Fruit fly (Drosophila melanogaster) whole organism, embryonic: ENCODE measurements around the gene CG7065.

Source experiments
- BEAF-32 ChIP-seq: fragments of 200-800 bp; sonication (Bioruptor generic); optimal IDR thresholded peaks from 3 replicates; lab custom pipeline; 2017; ENCODE audit warnings: missing biosample characterization, missing genetic modification characterization, mild to moderate bottlenecking, moderate library complexity, missing genetic modification reagents
- Bteb2 ChIP-seq: fragments of 200-800 bp; sonication (Bioruptor generic); optimal IDR thresholded peaks from 2 replicates; lab custom pipeline; 2016; ENCODE audit warnings: missing biosample characterization, missing genetic modification characterization
- C15 ChIP-seq: fragments of 200-800 bp; sonication (Bioruptor generic); IDR thresholded peaks from 3 replicates; pipeline ENCODE4 v1.3.6; 2022; ENCODE audit warnings: missing biosample characterization, missing genetic modification characterization
- CG10274 ChIP-seq: fragments of 200-800 bp; sonication (Bioruptor generic); optimal IDR thresholded peaks from 3 replicates; lab custom pipeline; 2017; ENCODE audit warnings: missing biosample characterization, mild to moderate bottlenecking, missing genetic modification characterization
- CG10543 ChIP-seq: fragments of 200-800 bp; sonication (Bioruptor generic); optimal IDR thresholded peaks from 3 replicates; lab custom pipeline; 2017; ENCODE audit warnings: missing biosample characterization, mild to moderate bottlenecking, missing genetic modification characterization, moderate library complexity
- CG10979 ChIP-seq: fragments of 200-800 bp; sonication (Bioruptor generic); optimal IDR thresholded peaks from 2 replicates; lab custom pipeline; 2018; ENCODE audit warnings: missing biosample characterization, mild to moderate bottlenecking, missing genetic modification characterization, moderate library complexity
- CG11093 ChIP-seq: fragments of 200-800 bp; sonication (Bioruptor generic); IDR thresholded peaks from 3 replicates; pipeline ENCODE4 v1.3.6; 2022; ENCODE audit warnings: missing biosample characterization, missing genetic modification characterization
- CG12104 ChIP-seq: fragments of 200-800 bp; sonication (Bioruptor generic); optimal IDR thresholded peaks from 3 replicates; lab custom pipeline; 2016; ENCODE audit warnings: missing biosample characterization, missing genetic modification characterization
- CG12659 ChIP-seq: fragments of 200-800 bp; sonication (Bioruptor generic); optimal IDR thresholded peaks from 3 replicates; lab custom pipeline; 2017; ENCODE audit warnings: mild to moderate bottlenecking, missing biosample characterization, missing genetic modification reagents, missing genetic modification characterization
- CG13287 ChIP-seq: fragments of 200-800 bp; sonication (Bioruptor generic); IDR thresholded peaks from 2 replicates; pipeline ENCODE4 v1.3.6; 2022; ENCODE audit warnings: missing biosample characterization, missing genetic modification characterization; ENCODE audit not compliant: partially characterized antibody
- CG14050 ChIP-seq: fragments of 200-800 bp; sonication (Bioruptor generic); IDR thresholded peaks from 3 replicates; pipeline ENCODE4 v1.3.6; 2022; ENCODE audit warnings: missing biosample characterization, missing genetic modification characterization
- CG17568 ChIP-seq: fragments of 200-800 bp; sonication (Bioruptor generic); optimal IDR thresholded peaks from 2 replicates; lab custom pipeline; 2018; ENCODE audit warnings: missing biosample characterization, mild to moderate bottlenecking, missing genetic modification characterization, moderate library complexity
- CG17612 ChIP-seq: fragments of 200-800 bp; sonication (Bioruptor generic); IDR thresholded peaks from 2 replicates; pipeline ENCODE4 v1.3.6; 2022; ENCODE audit warnings: missing biosample characterization, missing genetic modification characterization
- CG17802 ChIP-seq: fragments of 200-800 bp; sonication (Bioruptor generic); optimal IDR thresholded peaks from 2 replicates; lab custom pipeline; 2018; ENCODE audit warnings: missing biosample characterization, mild to moderate bottlenecking, missing genetic modification characterization, moderate library complexity
- CG33213 ChIP-seq: fragments of 200-800 bp; sonication (Bioruptor generic); optimal IDR thresholded peaks from 3 replicates; lab custom pipeline; 2016; ENCODE audit warnings: missing biosample characterization, missing genetic modification characterization
- CG33557 ChIP-seq: fragments of 200-800 bp; sonication (Bioruptor generic); optimal IDR thresholded peaks from 2 replicates; lab custom pipeline; 2019; ENCODE audit warnings: missing biosample characterization, mild to moderate bottlenecking, missing genetic modification characterization, moderate library complexity
- CG3407 ChIP-seq: fragments of 200-800 bp; sonication (Bioruptor generic); optimal IDR thresholded peaks from 2 replicates; lab custom pipeline; 2018; ENCODE audit warnings: missing biosample characterization, mild to moderate bottlenecking, missing genetic modification characterization
- CG4707 ChIP-seq: fragments of 200-800 bp; sonication (Bioruptor generic); optimal IDR thresholded peaks from 2 replicates; lab custom pipeline; 2018; ENCODE audit warnings: missing biosample characterization, mild to moderate bottlenecking, missing genetic modification characterization, moderate library complexity
- CG5180 ChIP-seq: fragments of 200-800 bp; sonication (Bioruptor generic); optimal IDR thresholded peaks from 3 replicates; lab custom pipeline; 2017; ENCODE audit warnings: missing biosample characterization, missing genetic modification characterization, mild to moderate bottlenecking, moderate library complexity, missing genetic modification reagents
- CG9215 ChIP-seq: fragments of 200-800 bp; sonication (Bioruptor generic); IDR thresholded peaks from 2 replicates; pipeline ENCODE4 v1.3.6; 2022; ENCODE audit warnings: missing biosample characterization, missing genetic modification characterization
- CG9797 ChIP-seq: fragments of 200-800 bp; sonication (Bioruptor generic); optimal IDR thresholded peaks from 3 replicates; lab custom pipeline; 2018; ENCODE audit warnings: missing biosample characterization, mild to moderate bottlenecking, missing genetic modification characterization
- Doc2 ChIP-seq: fragments of 200-800 bp; sonication (Bioruptor generic); IDR thresholded peaks from 2 replicates; pipeline ENCODE4 v1.3.6; 2022; ENCODE audit warnings: missing biosample characterization, missing genetic modification characterization
- Fer1 ChIP-seq: fragments of 200-800 bp; sonication (Bioruptor generic); optimal IDR thresholded peaks from 2 replicates; lab custom pipeline; 2017; ENCODE audit warnings: missing biosample characterization, mild to moderate bottlenecking, missing genetic modification characterization
- Fer2 ChIP-seq: fragments of 200-800 bp; sonication (Bioruptor generic); optimal IDR thresholded peaks from 2 replicates; lab custom pipeline; 2018; ENCODE audit warnings: missing biosample characterization, mild to moderate bottlenecking, missing genetic modification characterization, moderate library complexity
- Fer3 ChIP-seq: fragments of 200-800 bp; sonication (Bioruptor generic); optimal IDR thresholded peaks from 2 replicates; lab custom pipeline; 2018; ENCODE audit warnings: missing biosample characterization, mild to moderate bottlenecking, missing genetic modification characterization, moderate library complexity
- Mad ChIP-seq: fragments of 200-800 bp; sonication (Bioruptor generic); optimal IDR thresholded peaks from 2 replicates; lab custom pipeline; 2016; ENCODE audit warnings: missing biosample characterization, missing genetic modification characterization
- Nf-YB ChIP-seq: fragments of 200-800 bp; sonication (Bioruptor generic); optimal IDR thresholded peaks from 3 replicates; lab custom pipeline; 2019; ENCODE audit warnings: missing biosample characterization, mild to moderate bottlenecking, missing genetic modification characterization, moderate library complexity
- Rfx ChIP-seq: fragments of 200-800 bp; sonication (Bioruptor generic); IDR thresholded peaks from 2 replicates; pipeline ENCODE4 v1.3.6; 2022; ENCODE audit warnings: missing biosample characterization, missing genetic modification characterization
- Tbp ChIP-seq: fragments of >200 bp; optimal IDR thresholded peaks from 2 replicates; lab custom pipeline; 2018; ENCODE audit warnings: missing biosample characterization, missing genetic modification characterization
- ase ChIP-seq: fragments of 200-800 bp; sonication (Bioruptor generic); IDR thresholded peaks from 3 replicates; pipeline ENCODE4 v1.3.6; 2022; ENCODE audit warnings: missing biosample characterization, missing genetic modification characterization
- croc ChIP-seq: fragments of 200-800 bp; sonication (Bioruptor generic); conservative IDR thresholded peaks from 3 replicates; pipeline ENCODE4 v1.3.6; 2022; ENCODE audit warnings: missing biosample characterization, missing genetic modification characterization
- crol ChIP-seq: fragments of 200-800 bp; sonication (Bioruptor generic); IDR thresholded peaks from 2 replicates; pipeline ENCODE4 v1.3.6; 2022; ENCODE audit warnings: missing biosample characterization, missing genetic modification characterization
- dmrt11E ChIP-seq: fragments of 200-800 bp; sonication (Bioruptor generic); optimal IDR thresholded peaks from 3 replicates; lab custom pipeline; 2018; ENCODE audit warnings: missing biosample characterization, mild to moderate bottlenecking, missing genetic modification characterization, moderate library complexity
- ewg ChIP-seq: fragments of 200-800 bp; sonication (Bioruptor generic); optimal IDR thresholded peaks from 3 replicates; lab custom pipeline; 2017; ENCODE audit warnings: mild to moderate bottlenecking, missing biosample characterization, missing genetic modification reagents, missing genetic modification characterization
- exex ChIP-seq: fragments of 200-800 bp; sonication (Bioruptor generic); optimal IDR thresholded peaks from 4 replicates; lab custom pipeline; 2018; ENCODE audit warnings: missing biosample characterization, mild to moderate bottlenecking, missing genetic modification characterization, moderate library complexity
- eyg ChIP-seq: fragments of 200-800 bp; sonication (Bioruptor generic); optimal IDR thresholded peaks from 3 replicates; lab custom pipeline; 2016; ENCODE audit warnings: missing biosample characterization, missing genetic modification characterization
- gro ChIP-seq: fragments of 200-800 bp; sonication (Bioruptor generic); optimal IDR thresholded peaks from 2 replicates; lab custom pipeline; 2016; ENCODE audit warnings: missing biosample characterization, missing genetic modification characterization
- gsb-n ChIP-seq: fragments of 200-800 bp; sonication (Bioruptor generic); optimal IDR thresholded peaks from 3 replicates; lab custom pipeline; 2018; ENCODE audit warnings: missing biosample characterization, mild to moderate bottlenecking, missing genetic modification characterization
- ind ChIP-seq: fragments of 200-800 bp; sonication (Bioruptor generic); optimal IDR thresholded peaks from 3 replicates; lab custom pipeline; 2016; ENCODE audit warnings: missing biosample characterization, missing genetic modification characterization
- insv ChIP-seq, 2 experiments: fragments of 200-800 bp; sonication (Bioruptor generic); optimal IDR thresholded peaks; 3 replicates each; lab custom pipeline; 2016 to 2018; ENCODE audit warnings: missing biosample characterization in 2 of 2, missing genetic modification characterization in 2 of 2
- jumu ChIP-seq: fragments of 200-800 bp; sonication (Bioruptor generic); optimal IDR thresholded peaks from 3 replicates; lab custom pipeline; 2016; ENCODE audit warnings: missing biosample characterization, missing genetic modification characterization
- lola ChIP-seq, 3 experiments: fragments of >200 bp in 2 of 3; fragments of 200-800 bp in 1 of 3; sonication (Bioruptor generic) in 1 of 3; optimal IDR thresholded peaks; 2 replicates each; lab custom pipeline; 2017 to 2019; ENCODE audit warnings: missing biosample characterization in 3 of 3, missing genetic modification characterization in 3 of 3, mild to moderate bottlenecking in 1 of 3, moderate library complexity in 1 of 3
- pros ChIP-seq: fragments of 200-800 bp; sonication (Bioruptor generic); optimal IDR thresholded peaks from 3 replicates; lab custom pipeline; 2019; ENCODE audit warnings: missing biosample characterization, mild to moderate bottlenecking, missing genetic modification characterization, moderate library complexity
- row ChIP-seq: fragments of 200-800 bp; sonication (Bioruptor generic); IDR thresholded peaks from 3 replicates; pipeline ENCODE4 v1.3.6; 2022; ENCODE audit warnings: missing biosample characterization, missing genetic modification characterization
- sug ChIP-seq: fragments of 200-800 bp; optimal IDR thresholded peaks from 2 replicates; lab custom pipeline; 2019; ENCODE audit warnings: missing biosample characterization, mild to moderate bottlenecking, missing genetic modification characterization, moderate library complexity
- vfl ChIP-seq: fragments of 200-800 bp; sonication (Bioruptor generic); optimal IDR thresholded peaks from 2 replicates; lab custom pipeline; 2016; ENCODE audit warnings: missing biosample characterization, missing genetic modification characterization
- wek ChIP-seq: fragments of 200-800 bp; sonication (Bioruptor generic); optimal IDR thresholded peaks from 3 replicates; lab custom pipeline; 2018; ENCODE audit warnings: missing biosample characterization, mild to moderate bottlenecking, missing genetic modification characterization, moderate library complexity
- yki ChIP-seq: fragments of >200 bp; optimal IDR thresholded peaks from 3 replicates; lab custom pipeline; 2018
- z ChIP-seq: fragments of 200-800 bp; sonication (Bioruptor generic); IDR thresholded peaks from 3 replicates; pipeline ENCODE4 v1.3.6; 2022; ENCODE audit warnings: missing biosample characterization, missing genetic modification characterization
- zen ChIP-seq: fragments of 200-800 bp; sonication (Bioruptor generic); optimal IDR thresholded peaks from 3 replicates; lab custom pipeline; 2018; ENCODE audit warnings: missing biosample characterization, mild to moderate bottlenecking, missing genetic modification characterization, moderate library complexity

CG7065 gene

DNA sequence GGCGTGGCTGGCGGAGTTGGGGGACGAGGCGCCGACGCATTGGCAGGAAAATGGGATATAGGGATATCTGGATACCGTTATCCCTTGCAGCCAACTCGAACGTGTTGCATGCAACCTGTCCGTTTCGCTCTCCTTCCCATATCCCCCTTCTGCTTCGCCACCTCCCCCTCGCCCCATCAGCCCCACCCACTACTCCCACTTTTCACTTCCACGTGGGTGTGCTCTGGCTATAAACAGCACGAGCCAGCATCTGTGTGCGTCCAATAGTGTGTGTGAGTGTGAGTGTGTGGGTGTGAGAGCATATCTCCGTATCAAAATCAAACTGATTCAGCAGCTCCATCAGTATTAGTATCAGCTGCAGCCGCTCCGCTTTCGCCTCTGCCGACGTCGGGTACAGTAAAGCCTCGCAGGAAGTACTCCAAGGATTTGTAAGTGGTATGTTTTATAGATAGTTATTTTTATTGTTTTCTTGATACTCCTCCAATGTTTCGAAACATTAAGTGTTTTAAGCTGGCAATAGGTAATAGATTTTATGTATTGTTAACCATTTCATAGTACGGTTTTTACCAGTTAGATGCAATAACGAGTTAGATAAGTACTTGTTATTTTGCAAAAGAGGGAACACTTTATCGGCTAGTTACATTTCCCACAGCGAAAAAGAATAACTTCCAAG lies 23.2 kb upstream of the CG7065 start (continued):
- TF ChIP-seq gsb-n (tag; lab: Kevin White, UChicago) (no peak), sug (tag; lab: Kevin White, UChicago) (peak; percentile 12), CG9215 (GFP tag; lab: Robert Waterston, UW) (no peak), Tbp (no peak), z (GFP tag; lab: Robert Waterston, UW) (no peak), BEAF-32 (GFP tag; lab: Kevin White, UChicago) (no peak), row (GFP tag; lab: Robert Waterston, UW) (no peak), CG11093 (GFP tag; lab: Robert Waterston, UW) (no peak), CG12659 (GFP tag; lab: Kevin White, UChicago) (no peak), ewg (GFP tag; lab: Kevin White, UChicago) (peak; percentile 1), CG17802 (no peak), Nf-YB (no peak), zen (tag; lab: Kevin White, UChicago) (no peak), insv (GFP tag; optimal IDR thresholded peaks at IDR 0.05; lab: Kevin White, UChicago) (no peak), CG33557 (GFP tag; lab: Kevin White, UChicago) (no peak), pros (GFP tag; lab: Kevin White, UChicago) (no peak), CG33213 (no peak), CG12104 (GFP tag; lab: Kevin White, UChicago) (peak; percentile 17), CG3407 (GFP tag; lab: Kevin White, UChicago) (no peak), ind (GFP tag; lab: Kevin White, UChicago) (peak; percentile 49), Fer2 (tag; lab: Kevin White, UChicago) (no peak), gro (no peak), Fer1 (GFP tag; lab: Kevin White, UChicago) (peak; percentile 59), wek (GFP tag; lab: Kevin White, UChicago) (no peak), Fer3 (tag; lab: Kevin White, UChicago) (peak; percentile 33), CG4707 (GFP tag; lab: Kevin White, UChicago) (no peak), croc (no peak), CG17568 (GFP tag; lab: Kevin White, UChicago) (no peak), CG14050 (no peak), Rfx (GFP tag; lab: Robert Waterston, UW) (0 out of 2 replicates have a peak, but pooled peaks have one; percentile 15), eyg (no peak), jumu (GFP tag; lab: Kevin White, UChicago) (no peak), dmrt11E (tag; lab: Kevin White, UChicago) (no peak), CG5180 (GFP tag; lab: Kevin White, UChicago) (peak; percentile 97), ase (GFP tag; lab: Robert Waterston, UW) (no peak), exex (tag; lab: Kevin White, UChicago) (no peak), CG10979 (tag; lab: Kevin White, UChicago) (peak; percentile 67), CG9797 (GFP tag; lab: Kevin White, UChicago) (no peak), yki (lab: Kevin White, UChicago) (no peak), C15 (no peak), Mad (GFP tag; lab: Kevin White, UChicago) (no peak), vfl (GFP tag; lab: Kevin White, UChicago) (no peak), Bteb2 (GFP tag; lab: Kevin White, UChicago) (no peak), crol (GFP tag; lab: Robert Waterston, UW) (peak; percentile 84), CG17612 (GFP tag; lab: Robert Waterston, UW) (no peak), CG13287 (GFP tag; lab: Robert Waterston, UW) (no peak), CG10274 (GFP tag; lab: Kevin White, UChicago) (peak; percentile 20), CG10543 (GFP tag; lab: Kevin White, UChicago) (no peak), lola (GFP tag; optimal IDR thresholded peaks at IDR 0.05; lab: Kevin White, UChicago) (no peak), Doc2 (GFP tag; lab: Robert Waterston, UW) (no peak)
